Worm (Caenorhabditis elegans) whole organism, mixed stage, embryonic: ENCODE results near the gene D1079.1.

Source experiments
- nhr-12 ChIP-seq: fragments of 150-350 bp; optimal IDR thresholded peaks from 2 replicates; lab custom pipeline; 2014; ENCODE audit warnings: missing biosample characterization, missing genetic modification characterization
- nhr-28 ChIP-seq: fragments of 150-350 bp; optimal IDR thresholded peaks from 2 replicates; lab custom pipeline; 2014; ENCODE audit warnings: missing biosample characterization, missing genetic modification characterization

ce11 chrX:4429364-4429763 lies 26.4 kb downstream of the D1079.1 start:
- TF ChIP-seq nhr-28: no peak
- no peak for TF ChIP-seq nhr-12 (tag; lab: Kevin White, UChicago)
